Worm (Caenorhabditis elegans): Measurements from ENCODE around the gene fbxa-77.

DNA sequence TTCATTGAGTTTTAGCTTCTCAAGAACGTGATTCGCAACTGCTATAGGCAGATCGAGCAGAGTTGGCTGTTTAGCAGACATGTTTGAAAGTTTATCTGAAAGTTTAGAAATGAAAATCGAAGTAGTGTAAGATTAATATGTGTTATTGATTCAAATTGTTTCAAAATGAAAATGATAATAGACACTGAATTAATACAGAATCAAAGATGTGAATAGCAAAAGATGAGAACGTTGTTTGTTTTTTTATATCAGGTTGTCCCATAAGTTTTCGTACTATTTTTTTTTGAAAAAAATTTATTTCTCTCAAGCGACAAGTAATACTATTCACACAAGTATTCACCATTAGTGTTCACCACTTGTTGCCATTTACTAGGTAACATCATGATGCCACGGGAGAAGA lies 43.9 kb downstream of the fbxa-77 start, which contains the start of gene fbxa-36:
- TF ChIP-seq madf-3 (GFP tag; IDR thresholded peaks at IDR 0.05) (no peak), ama-1 (optimal IDR thresholded peaks at IDR 0.05) (no peak), ama-1 (GFP tag; optimal IDR thresholded peaks at IDR 0.05) (no peak), somi-1 (GFP tag; optimal IDR thresholded peaks at IDR 0.05) (no peak), snpc-4 (GFP tag; optimal IDR thresholded peaks at IDR 0.05) (no peak), snpc-4 (tag; optimal IDR thresholded peaks at IDR 0.05) (no peak), hmg-20 (GFP tag; IDR thresholded peaks at IDR 0.05) (no peak), snpc-3.4 (tag; optimal IDR thresholded peaks at IDR 0.05) (no peak), nfya-1 (tag; optimal IDR thresholded peaks at IDR 0.05; ENCODE audit: borderline replicate concordance, insufficient read depth) (no peak), unc-62 (GFP tag; optimal IDR thresholded peaks at IDR 0.05) (no peak), B0019.2 (GFP tag; conservative IDR thresholded peaks at IDR 0.05) (no peak), lin-35 (GFP tag; optimal IDR thresholded peaks at IDR 0.05) (no peak), nhr-90 (tag; optimal IDR thresholded peaks at IDR 0.05) (no peak), cebp-2 (GFP tag; IDR thresholded peaks at IDR 0.05) (no peak), Y79H2A.3 (GFP tag; conservative IDR thresholded peaks at IDR 0.05) (no peak), ceh-58 (GFP tag; IDR thresholded peaks at IDR 0.05) (no peak)

Data from whole organism, young adult.